In genomic region chrIV:13709069-13709640, ce11 we compare ENCODE assay signal across 3 worm cellular contexts.
TF ChIP-seq lines count a peak whose summit lies in the region.

No protein-coding gene starts in this region.

TF ChIP-seq in whole organism, L3 larva, 47 proteins besides CTCF, POLR2A, EP300 and RAD21:
- TF ChIP-seq ama-1 (optimal IDR thresholded peaks at IDR 0.05; lab: Kevin White, UChicago) (no peak), nhr-237 (tag; optimal IDR thresholded peaks at IDR 0.05; lab: Kevin White, UChicago) (no peak), snpc-4 (tag; optimal IDR thresholded peaks at IDR 0.05; lab: Kevin White, UChicago) (peak; percentile 33)

TF ChIP-seq in whole organism, L4 larva, 104 proteins besides CTCF, POLR2A, EP300 and RAD21:
- TF ChIP-seq Y75B8A.6 (GFP tag; IDR thresholded peaks at IDR 0.05; lab: Robert Waterston, UW) (no peak), lin-15B (tag; optimal IDR thresholded peaks at IDR 0.05; lab: Kevin White, UChicago) (no peak), snpc-1.2 (GFP tag; IDR thresholded peaks at IDR 0.05; lab: Robert Waterston, UW) (peak; percentile 98), F49E8.2 (tag; optimal IDR thresholded peaks at IDR 0.05; lab: Kevin White, UChicago; ENCODE audit: borderline replicate concordance) (peak; percentile 41)

TF ChIP-seq in whole organism, young adult, 124 proteins besides CTCF, POLR2A, EP300 and RAD21:
- TF ChIP-seq nhr-179 (tag; optimal IDR thresholded peaks at IDR 0.05; lab: Kevin White, UChicago) (no peak), lin-35 (GFP tag; optimal IDR thresholded peaks at IDR 0.05; lab: Kevin White, UChicago) (no peak), egl-44 (GFP tag; IDR thresholded peaks at IDR 0.05; lab: Robert Waterston, UW) (no peak), mel-28 (tag; optimal IDR thresholded peaks at IDR 0.05; lab: Kevin White, UChicago; ENCODE audit: borderline replicate concordance) (no peak), B0019.2 (GFP tag; conservative IDR thresholded peaks at IDR 0.05; lab: Robert Waterston, UW) (no peak), unc-62 (GFP tag; optimal IDR thresholded peaks at IDR 0.05; lab: Kevin White, UChicago) (no peak), Y67H2A.10 (GFP tag; conservative IDR thresholded peaks at IDR 0.05; lab: Robert Waterston, UW) (no peak), snpc-1.1 (tag; optimal IDR thresholded peaks at IDR 0.05; lab: Kevin White, UChicago; ENCODE audit: insufficient read depth) (peak; percentile 64), C17E4.6 (GFP tag; IDR thresholded peaks at IDR 0.05; lab: Robert Waterston, UW) (no peak), tbp1 (GFP tag; optimal IDR thresholded peaks at IDR 0.05; lab: Kevin White, UChicago) (peak; percentile 68), efl-1 (GFP tag; optimal IDR thresholded peaks at IDR 0.05; lab: Kevin White, UChicago) (no peak), K11D2.4 (GFP tag; IDR thresholded peaks at IDR 0.05; lab: Robert Waterston, UW) (no peak), ztf-25 (GFP tag; IDR thresholded peaks at IDR 0.05; lab: Robert Waterston, UW) (no peak), Y56A3A.18 (GFP tag; IDR thresholded peaks at IDR 0.05; lab: Robert Waterston, UW) (no peak), repo-1 (tag; optimal IDR thresholded peaks at IDR 0.05; lab: Kevin White, UChicago) (no peak), tbx-9 (tag; optimal IDR thresholded peaks at IDR 0.05; lab: Kevin White, UChicago; ENCODE audit: borderline replicate concordance) (no peak), ccch-3 (GFP tag; optimal IDR thresholded peaks at IDR 0.05; lab: Kevin White, UChicago) (no peak), zfh-2 (GFP tag; conservative IDR thresholded peaks at IDR 0.05; lab: Robert Waterston, UW) (no peak), cebp-1 (GFP tag; IDR thresholded peaks at IDR 0.05; lab: Robert Waterston, UW) (no peak), cebp-1 (tag; optimal IDR thresholded peaks at IDR 0.05; lab: Kevin White, UChicago) (no peak), madf-6 (GFP tag; IDR thresholded peaks at IDR 0.05; lab: Robert Waterston, UW) (peak; percentile 57), ztf-3 (GFP tag; optimal IDR thresholded peaks at IDR 0.05; lab: Kevin White, UChicago) (no peak), unc-130 (GFP tag; optimal IDR thresholded peaks at IDR 0.05; lab: Kevin White, UChicago) (no peak), F49E8.2 (tag; optimal IDR thresholded peaks at IDR 0.05; lab: Kevin White, UChicago; ENCODE audit: insufficient read depth) (peak; percentile 46), lin-54 (GFP tag; optimal IDR thresholded peaks at IDR 0.05; lab: Kevin White, UChicago) (no peak), bed-2 (GFP tag; IDR thresholded peaks at IDR 0.05; lab: Robert Waterston, UW) (no peak), snpc-3.4 (tag; optimal IDR thresholded peaks at IDR 0.05; lab: Kevin White, UChicago) (peak; percentile 11), lir-1 (GFP tag; conservative IDR thresholded peaks at IDR 0.05; lab: Robert Waterston, UW) (no peak), pha-4 (tag; optimal IDR thresholded peaks at IDR 0.05; lab: Kevin White, UChicago) (no peak), chd-7 (tag; optimal IDR thresholded peaks at IDR 0.05; lab: Kevin White, UChicago) (no peak), bed-1 (GFP tag; IDR thresholded peaks at IDR 0.05; lab: Robert Waterston, UW) (no peak), xnd-1 (tag; optimal IDR thresholded peaks at IDR 0.05; lab: Kevin White, UChicago) (no peak), snpc-4 (GFP tag; optimal IDR thresholded peaks at IDR 0.05; lab: Kevin White, UChicago) (peak; percentile 82), snpc-4 (tag; optimal IDR thresholded peaks at IDR 0.05; lab: Kevin White, UChicago) (peak; percentile 83 to 96 (median 95)), ztf-22 (GFP tag; optimal IDR thresholded peaks at IDR 0.05; lab: Kevin White, UChicago) (no peak), T07F8.4 (tag; optimal IDR thresholded peaks at IDR 0.05; lab: Kevin White, UChicago) (no peak), ceh-79 (tag; optimal IDR thresholded peaks at IDR 0.05; lab: Kevin White, UChicago) (no peak), nfyb-1 (GFP tag; IDR thresholded peaks at IDR 0.05; lab: Robert Waterston, UW) (no peak), D2030.7 (GFP tag; IDR thresholded peaks at IDR 0.05; lab: Robert Waterston, UW) (peak; percentile 18; the same call in 1 of the 2 replicates), nhr-27 (tag; optimal IDR thresholded peaks at IDR 0.05; lab: Kevin White, UChicago) (no peak), B0336.3 (GFP tag; IDR thresholded peaks at IDR 0.05; lab: Robert Waterston, UW) (no peak), hmg-1.2 (GFP tag; IDR thresholded peaks at IDR 0.05; lab: Robert Waterston, UW) (peak; percentile 60), attf-6 (GFP tag; IDR thresholded peaks at IDR 0.05; lab: Robert Waterston, UW) (peak; percentile 97), ekl-4 (GFP tag; IDR thresholded peaks at IDR 0.05; lab: Robert Waterston, UW) (no peak), die-1 (tag; optimal IDR thresholded peaks at IDR 0.05; lab: Kevin White, UChicago) (no peak), let-607 (tag; optimal IDR thresholded peaks at IDR 0.05; lab: Kevin White, UChicago) (no peak), Y79H2A.3 (GFP tag; conservative IDR thresholded peaks at IDR 0.05; lab: Robert Waterston, UW) (no peak), mes-4 (tag; optimal IDR thresholded peaks at IDR 0.05; lab: Kevin White, UChicago) (no peak), ceh-27 (GFP tag; optimal IDR thresholded peaks at IDR 0.05; lab: Kevin White, UChicago) (no peak)
